Worm (Caenorhabditis elegans) whole organism, L1 larva: Measurements from ENCODE around the gene srh-27.

Source experiments
- C04F5.9 ChIP-seq: sonication (generic microtip); optimal IDR thresholded peaks from 2 replicates; lab custom pipeline; 2016; ENCODE audit warnings: missing genetic modification characterization, missing compliant biosample characterization
- C16A3.4 ChIP-seq: fragments of 150-350 bp; optimal IDR thresholded peaks from 2 replicates; lab custom pipeline; 2014; ENCODE audit warnings: missing biosample characterization, missing genetic modification characterization
- F16B12.6 ChIP-seq: fragments of 150-350 bp; optimal IDR thresholded peaks from 2 replicates; lab custom pipeline; 2014; ENCODE audit warnings: missing biosample characterization, missing genetic modification characterization
- Y116A8C.19 ChIP-seq: sonication (generic microtip); optimal IDR thresholded peaks from 2 replicates; lab custom pipeline; 2016; ENCODE audit warnings: missing compliant biosample characterization, missing genetic modification characterization, borderline replicate concordance
- aha-1 ChIP-seq: fragments of 150-350 bp; optimal IDR thresholded peaks from 2 replicates; lab custom pipeline; 2014; ENCODE audit warnings: missing biosample characterization, missing genetic modification characterization
- ama-1 ChIP-seq: fragments of 150-350 bp; optimal IDR thresholded peaks from 2 replicates; lab custom pipeline; 2014
- ceh-82 ChIP-seq, 3 experiments: fragments of 150-350 bp in 1 of 3; sonication (generic microtip) in 2 of 3; optimal IDR thresholded peaks; 2 replicates each; lab custom pipeline; 2014 to 2017; ENCODE audit warnings: missing biosample characterization in 3 of 3, missing genetic modification characterization in 3 of 3
- ces-1 ChIP-seq: fragments of 150-350 bp; optimal IDR thresholded peaks from 2 replicates; lab custom pipeline; 2014; ENCODE audit warnings: missing biosample characterization, missing genetic modification reagents, missing genetic modification characterization
- dpl-1 ChIP-seq, 3 experiments: fragments of 150-350 bp in 2 of 3; sonication (generic microtip) in 1 of 3; optimal IDR thresholded peaks; 2 replicates each; lab custom pipeline; 2014 to 2017; ENCODE audit warnings: missing biosample characterization in 3 of 3, missing genetic modification characterization in 3 of 3, missing genetic modification reagents in 3 of 3
- dsc-1 ChIP-seq: sonication (generic microtip); optimal IDR thresholded peaks from 2 replicates; lab custom pipeline; 2016; ENCODE audit warnings: mild to moderate bottlenecking, missing genetic modification characterization, missing compliant biosample characterization
- efl-3 ChIP-seq: fragments of 200-800 bp; sonication (Bioruptor generic); optimal IDR thresholded peaks from 2 replicates; lab custom pipeline; 2018; ENCODE audit warnings: mild to moderate bottlenecking, missing genetic modification characterization, missing compliant biosample characterization
- egl-27 ChIP-seq, 2 experiments: fragments of 150-350 bp in 1 of 2; sonication (generic microtip); optimal IDR thresholded peaks; 3 replicates each; lab custom pipeline; 2017 to 2018; ENCODE audit warnings: missing biosample characterization in 2 of 2, missing genetic modification characterization in 2 of 2, missing genetic modification reagents in 2 of 2
- elt-2 ChIP-seq: sonication (generic microtip); optimal IDR thresholded peaks from 2 replicates; lab custom pipeline; 2016; ENCODE audit warnings: missing genetic modification characterization, mild to moderate bottlenecking, inconsistent platforms, missing compliant biosample characterization, missing genetic modification reagents
- elt-3 ChIP-seq, 6 experiments: fragments of 150-350 bp in 1 of 6; sonication (generic microtip); optimal IDR thresholded peaks; 2 replicates each; lab custom pipeline; 2017 to 2018; ENCODE audit warnings: missing biosample characterization in 6 of 6, missing genetic modification characterization in 6 of 6, inconsistent platforms in 1 of 6
- ets-5 ChIP-seq: fragments of 200-800 bp; sonication (Bioruptor generic); IDR thresholded peaks from 2 replicates; pipeline ENCODE4 v1.3.6; 2022; ENCODE audit warnings: missing genetic modification characterization, missing compliant biosample characterization
- fkh-10 ChIP-seq: sonication (generic microtip); optimal IDR thresholded peaks from 2 replicates; lab custom pipeline; 2017; ENCODE audit warnings: missing biosample characterization, missing genetic modification reagents, missing genetic modification characterization
- fkh-4 ChIP-seq: sonication (generic microtip); optimal IDR thresholded peaks from 2 replicates; lab custom pipeline; 2016; ENCODE audit warnings: missing compliant biosample characterization, missing genetic modification characterization, borderline replicate concordance
- grh-1 ChIP-seq: fragments of 200-800 bp; sonication (Bioruptor generic); IDR thresholded peaks from 2 replicates; pipeline ENCODE4 v1.3.6; 2022; ENCODE audit warnings: missing genetic modification reagents, missing genetic modification characterization, missing compliant biosample characterization
- hlh-4 ChIP-seq: sonication (generic microtip); optimal IDR thresholded peaks from 2 replicates; lab custom pipeline; 2016; ENCODE audit warnings: mild to moderate bottlenecking, missing genetic modification characterization, missing compliant biosample characterization
- hpl-2 ChIP-seq: fragments of 150-350 bp; optimal IDR thresholded peaks from 2 replicates; lab custom pipeline; 2014; ENCODE audit warnings: missing biosample characterization, missing genetic modification reagents, missing genetic modification characterization
- isw-1 ChIP-seq: fragments of 200-800 bp; sonication (Bioruptor generic); IDR thresholded peaks from 2 replicates; pipeline ENCODE4 v1.3.6; 2022; ENCODE audit warnings: missing genetic modification characterization, missing compliant biosample characterization
- jun-1 ChIP-seq: fragments of 150-350 bp; optimal IDR thresholded peaks from 2 replicates; lab custom pipeline; 2014; ENCODE audit warnings: missing biosample characterization, missing genetic modification reagents, missing genetic modification characterization
- lin-13 ChIP-seq: fragments of 150-350 bp; optimal IDR thresholded peaks from 2 replicates; lab custom pipeline; 2014; ENCODE audit warnings: missing biosample characterization, missing genetic modification reagents, missing genetic modification characterization
- lin-14 ChIP-seq: fragments of 200-800 bp; sonication (Bioruptor generic); optimal IDR thresholded peaks from 2 replicates; lab custom pipeline; 2018; ENCODE audit warnings: mild to moderate bottlenecking, missing genetic modification characterization, moderate library complexity, missing compliant biosample characterization
- lin-35 ChIP-seq, 2 experiments: fragments of 150-350 bp; optimal IDR thresholded peaks; 2 replicates each; lab custom pipeline; 2014; ENCODE audit warnings: missing biosample characterization in 2 of 2, missing genetic modification characterization in 2 of 2, missing genetic modification reagents in 2 of 2
- lir-3 ChIP-seq: sonication (generic microtip); optimal IDR thresholded peaks from 2 replicates; lab custom pipeline; 2016; ENCODE audit warnings: mild to moderate bottlenecking, missing genetic modification characterization, moderate library complexity, missing compliant biosample characterization; ENCODE audit not compliant: poor library complexity
- mdl-1 ChIP-seq, 2 experiments: fragments of 150-350 bp; optimal IDR thresholded peaks; 2 replicates each; lab custom pipeline; 2014 to 2017; ENCODE audit warnings: missing biosample characterization in 2 of 2, missing genetic modification characterization in 2 of 2, inconsistent platforms in 1 of 2
- mef-2 ChIP-seq: fragments of 150-350 bp; optimal IDR thresholded peaks from 2 replicates; lab custom pipeline; 2014; ENCODE audit warnings: missing biosample characterization, missing genetic modification characterization
- nhr-20 ChIP-seq: sonication (generic microtip); optimal IDR thresholded peaks from 2 replicates; lab custom pipeline; 2016; ENCODE audit warnings: mild to moderate bottlenecking, missing genetic modification characterization, missing compliant biosample characterization
- nhr-28 ChIP-seq: fragments of 150-350 bp; optimal IDR thresholded peaks from 2 replicates; lab custom pipeline; 2014; ENCODE audit warnings: missing biosample characterization, missing genetic modification characterization
- nhr-71 ChIP-seq: sonication (generic microtip); optimal IDR thresholded peaks from 2 replicates; lab custom pipeline; 2016; ENCODE audit warnings: mild to moderate bottlenecking, missing genetic modification characterization, moderate library complexity, missing compliant biosample characterization
- nhr-76 ChIP-seq: sonication (generic microtip); optimal IDR thresholded peaks from 2 replicates; lab custom pipeline; 2017; ENCODE audit warnings: missing biosample characterization, missing genetic modification characterization
- nhr-84 ChIP-seq: sonication (generic microtip); optimal IDR thresholded peaks from 2 replicates; lab custom pipeline; 2017; ENCODE audit warnings: missing biosample characterization, missing genetic modification characterization
- nhr-90 ChIP-seq: sonication (generic microtip); optimal IDR thresholded peaks from 2 replicates; lab custom pipeline; 2016; ENCODE audit warnings: mild to moderate bottlenecking, missing genetic modification characterization, missing compliant biosample characterization; ENCODE audit not compliant: poor library complexity
- pag-3 ChIP-seq: sonication (generic microtip); optimal IDR thresholded peaks from 2 replicates; lab custom pipeline; 2017; ENCODE audit warnings: missing genetic modification characterization, mild to moderate bottlenecking, missing compliant biosample characterization, antibody characterized with exemption, borderline replicate concordance; ENCODE audit not compliant: insufficient read depth
- pqm-1 ChIP-seq: sonication (generic microtip); optimal IDR thresholded peaks from 3 replicates; lab custom pipeline; 2017; ENCODE audit warnings: missing biosample characterization, missing genetic modification characterization
- rnt-1 ChIP-seq: sonication (generic microtip); optimal IDR thresholded peaks from 2 replicates; lab custom pipeline; 2016; ENCODE audit warnings: mild to moderate bottlenecking, missing genetic modification characterization, moderate library complexity, missing compliant biosample characterization
- skn-1 ChIP-seq: fragments of 150-350 bp; optimal IDR thresholded peaks from 2 replicates; lab custom pipeline; 2014; ENCODE audit warnings: missing biosample characterization, missing genetic modification characterization
- unc-130 ChIP-seq: fragments of 150-350 bp; optimal IDR thresholded peaks from 2 replicates; lab custom pipeline; 2017; ENCODE audit warnings: missing biosample characterization, missing genetic modification characterization, inconsistent platforms
- unc-62 ChIP-seq: fragments of 150-350 bp; optimal IDR thresholded peaks from 2 replicates; lab custom pipeline; 2014; ENCODE audit warnings: missing biosample characterization, missing genetic modification reagents, missing genetic modification characterization
- vab-15 ChIP-seq: sonication (generic microtip); optimal IDR thresholded peaks from 2 replicates; lab custom pipeline; 2017; ENCODE audit warnings: missing genotype, mild to moderate bottlenecking, missing genetic modification characterization, missing compliant biosample characterization
- xbp-1 ChIP-seq: sonication (generic microtip); optimal IDR thresholded peaks from 2 replicates; lab custom pipeline; 2016; ENCODE audit warnings: missing genetic modification characterization, missing compliant biosample characterization
- zip-4 ChIP-seq: fragments of 200-800 bp; sonication (Bioruptor generic); optimal IDR thresholded peaks from 2 replicates; lab custom pipeline; 2018; ENCODE audit warnings: mild to moderate bottlenecking, missing genetic modification characterization, moderate library complexity, missing compliant biosample characterization
- ztf-11 ChIP-seq, 2 experiments: sonication (generic microtip); optimal IDR thresholded peaks; 2 replicates each; lab custom pipeline; 2016 to 2017; ENCODE audit warnings: missing genetic modification characterization in 2 of 2, missing biosample characterization in 1 of 2, missing compliant biosample characterization in 1 of 2

Gene srh-27

DNA sequence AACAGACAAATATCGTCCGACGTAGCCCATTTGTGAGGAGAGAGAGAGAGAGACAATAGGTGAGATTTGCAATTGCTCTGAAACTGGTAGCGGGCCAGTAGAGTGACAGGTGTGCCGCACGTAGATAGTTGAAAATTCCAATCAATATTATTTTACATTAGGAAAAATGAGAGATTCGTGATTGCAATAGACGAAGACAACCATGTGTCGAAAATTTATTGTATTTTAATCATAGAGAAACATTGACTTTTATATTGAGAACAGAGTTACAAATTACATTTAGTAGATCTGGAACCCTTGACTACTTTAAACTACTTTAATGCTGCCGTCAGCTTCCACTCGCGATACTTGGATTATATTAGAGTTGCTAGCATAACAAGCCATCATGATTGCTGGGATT lies 35.9 kb upstream of the srh-27 start, which contains the start of gene Y57A10C.1:
Y57A10C.1 (minus strand) TSS at position 101 of the 400 bp plus-strand sequence.
- no peak for TF ChIP-seq pqm-1 (tag; lab: Kevin White, UChicago)
- no peak for TF ChIP-seq nhr-90 (tag; lab: Kevin White, UChicago)
- TF ChIP-seq ceh-82 (tag; optimal IDR thresholded peaks at IDR 0.05; lab: Kevin White, UChicago) = no peak
- TF ChIP-seq dpl-1 (GFP tag; optimal IDR thresholded peaks at IDR 0.05; lab: Kevin White, UChicago) = no peak
- TF ChIP-seq mdl-1 (tag; optimal IDR thresholded peaks at IDR 0.05; lab: Kevin White, UChicago) = no peak
- no peak for TF ChIP-seq lir-3 (tag; lab: Kevin White, UChicago)
- no peak for TF ChIP-seq vab-15 (tag; lab: Kevin White, UChicago)
- no peak for TF ChIP-seq nhr-28 (tag; lab: Kevin White, UChicago)
- TF ChIP-seq nhr-71 (tag; lab: Kevin White, UChicago) = no peak
- no peak for TF ChIP-seq F16B12.6 (tag; lab: Kevin White, UChicago)
- no peak for TF ChIP-seq unc-62
- no peak for TF ChIP-seq efl-3 (GFP tag; lab: Kevin White, UChicago)
- no peak for TF ChIP-seq Y116A8C.19 (tag; lab: Kevin White, UChicago)
- TF ChIP-seq jun-1 (tag; lab: Kevin White, UChicago) = no peak
- TF ChIP-seq mef-2 (tag; lab: Kevin White, UChicago) = no peak
- no peak for TF ChIP-seq isw-1 (GFP tag; lab: Robert Waterston, UW)
- TF ChIP-seq fkh-10 = no peak
- TF ChIP-seq egl-27 (tag; optimal IDR thresholded peaks at IDR 0.05; lab: Kevin White, UChicago) = no peak

DNA sequence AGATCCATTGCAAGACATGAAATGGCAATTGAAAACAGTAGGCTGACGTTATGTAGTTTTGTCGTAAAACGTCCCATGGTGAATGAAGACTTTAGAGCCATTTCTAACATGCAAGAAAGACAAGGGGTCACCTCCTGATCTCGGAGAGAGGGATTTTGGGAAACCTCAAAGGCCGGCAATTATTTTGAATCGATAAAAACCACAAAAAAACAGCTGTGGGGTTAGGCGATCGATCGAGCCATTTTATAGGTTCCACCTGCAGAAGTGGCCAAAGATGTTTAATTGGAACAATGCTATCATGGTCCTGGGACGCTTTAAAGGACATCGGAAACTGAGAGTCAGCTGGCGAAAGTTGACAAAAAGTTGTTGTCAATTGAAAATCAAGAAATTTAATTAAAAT lies 33.5 kb upstream of the srh-27 start, which contains the start of gene Y57A10C.11:
Y57A10C.11 (minus strand) TSS at position 101 of the 400 bp plus-strand sequence.
- TF ChIP-seq elt-2 = no peak
- no peak for TF ChIP-seq unc-130 (tag; lab: Kevin White, UChicago)
- TF ChIP-seq hlh-4 (tag; lab: Kevin White, UChicago) = no peak
- no peak for TF ChIP-seq C16A3.4 (tag; lab: Kevin White, UChicago)
- TF ChIP-seq xbp-1 (tag; lab: Kevin White, UChicago) = no peak
- TF ChIP-seq fkh-4 = no peak
- no peak for TF ChIP-seq grh-1 (GFP tag; lab: Robert Waterston, UW)
- no peak for TF ChIP-seq elt-3 (tag; optimal IDR thresholded peaks at IDR 0.05; lab: Kevin White, UChicago)
- no peak for TF ChIP-seq dpl-1 (GFP tag; optimal IDR thresholded peaks at IDR 0.05; lab: Kevin White, UChicago)
- TF ChIP-seq nhr-76 (tag; lab: Kevin White, UChicago) = no peak
- no peak for TF ChIP-seq lin-13 (GFP tag; lab: Kevin White, UChicago)
- TF ChIP-seq mef-2 (tag; lab: Kevin White, UChicago) = no peak
- no peak for TF ChIP-seq pag-3
- TF ChIP-seq ztf-11 (tag; optimal IDR thresholded peaks at IDR 0.05; lab: Kevin White, UChicago) = no peak
- no peak for TF ChIP-seq nhr-20 (tag; lab: Kevin White, UChicago)
- no peak for TF ChIP-seq zip-4
- TF ChIP-seq lin-35 (GFP tag; optimal IDR thresholded peaks at IDR 0.05; lab: Kevin White, UChicago) = no peak
- TF ChIP-seq ama-1 (lab: Kevin White, UChicago) = no peak
- TF ChIP-seq C04F5.9 = no peak
- no peak for TF ChIP-seq efl-3 (GFP tag; lab: Kevin White, UChicago)

DNA sequence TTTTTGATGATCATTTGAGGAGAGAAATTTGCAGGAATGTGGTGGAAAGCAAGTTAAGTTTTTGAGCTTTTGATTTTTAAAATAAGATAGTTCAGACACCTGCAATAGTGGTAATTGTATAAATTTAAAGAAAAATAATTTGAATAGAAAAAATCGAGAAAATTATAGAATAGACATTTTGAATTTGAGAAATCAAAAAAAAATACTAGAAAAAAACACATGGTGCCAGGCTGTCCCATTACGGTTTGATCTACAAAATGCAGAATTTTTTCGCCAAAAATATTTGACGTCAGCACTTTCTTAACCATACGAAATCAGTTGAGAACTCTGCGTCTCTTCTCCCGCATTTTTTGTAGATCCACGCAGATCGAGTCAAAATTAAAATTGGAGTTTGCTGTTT lies 30.8 kb upstream of the srh-27 start, which contains the start of gene sre-27:
sre-27 (minus strand) TSS at position 101 of the 400 bp plus-strand sequence.
- TF ChIP-seq aha-1 (tag; lab: Kevin White, UChicago) (no peak), F16B12.6 (tag; lab: Kevin White, UChicago) (no peak), lin-13 (GFP tag; lab: Kevin White, UChicago) (no peak), nhr-84 (tag; lab: Kevin White, UChicago) (no peak), lin-14 (no peak), dsc-1 (no peak), ces-1 (GFP tag; lab: Kevin White, UChicago) (no peak), rnt-1 (no peak), ceh-82 (tag; optimal IDR thresholded peaks at IDR 0.05; lab: Kevin White, UChicago) (no peak), C04F5.9 (no peak), ets-5 (GFP tag; lab: Robert Waterston, UW) (no peak), skn-1 (no peak), hlh-4 (tag; lab: Kevin White, UChicago) (no peak), hpl-2 (GFP tag; lab: Kevin White, UChicago) (no peak)
- TF ChIP-seq, all 84 proteins: peak for 0
